Worm (Caenorhabditis elegans) whole organism, early embryonic: ENCODE measurements around the gene T08D10.5.

ENCODE experiments used
- aly-1 ChIP-seq: sonication (generic microtip); optimal IDR thresholded peaks from 2 replicates; lab custom pipeline; 2016; ENCODE audit warnings: missing genetic modification characterization, missing compliant biosample characterization
- ama-1 ChIP-seq: fragments of 150-350 bp; optimal IDR thresholded peaks from 2 replicates; lab custom pipeline; 2014
- ceh-13 ChIP-seq: fragments of 200-800 bp; sonication (Bioruptor generic); optimal IDR thresholded peaks from 2 replicates; lab custom pipeline; 2018; ENCODE audit warnings: mild to moderate bottlenecking, missing genetic modification characterization, missing compliant biosample characterization
- sea-1 ChIP-seq: fragments of 200-800 bp; sonication (Bioruptor generic); conservative IDR thresholded peaks from 2 replicates; pipeline ENCODE4 v1.3.6; 2022; ENCODE audit warnings: missing genetic modification characterization, missing compliant biosample characterization
- tbx-11 ChIP-seq: fragments of 200-800 bp; sonication (Bioruptor generic); IDR thresholded peaks from 2 replicates; pipeline ENCODE4 v1.3.6; 2022; ENCODE audit warnings: missing genetic modification characterization, missing compliant biosample characterization

ce11 chrX:12003969-12004368 is 46.6 kb downstream of the T08D10.5 start:
- TF ChIP-seq ceh-13 (GFP tag; lab: Kevin White, UChicago) (no peak), aly-1 (tag; lab: Kevin White, UChicago) (no peak), tbx-11 (GFP tag; lab: Robert Waterston, UW) (no peak), ama-1 (no peak), sea-1 (GFP tag; lab: Robert Waterston, UW) (no peak)
